Fruit fly (Drosophila melanogaster) whole organism, embryonic: ENCODE results near the gene SP.

Source experiments
- Aef1 ChIP-seq: fragments of 200-800 bp; sonication (Bioruptor generic); IDR thresholded peaks from 3 replicates; pipeline ENCODE4 v1.3.6; 2022; ENCODE audit warnings: missing biosample characterization, missing genetic modification characterization
- Atf3 ChIP-seq: fragments of 200-800 bp; sonication (Bioruptor generic); optimal IDR thresholded peaks from 3 replicates; lab custom pipeline; 2016; ENCODE audit warnings: missing biosample characterization, missing genetic modification characterization
- CG11504 ChIP-seq: fragments of 200-800 bp; sonication (Bioruptor generic); optimal IDR thresholded peaks from 3 replicates; lab custom pipeline; 2019; ENCODE audit warnings: missing biosample characterization, mild to moderate bottlenecking, missing genetic modification characterization, moderate library complexity
- CG12104 ChIP-seq: fragments of 200-800 bp; sonication (Bioruptor generic); optimal IDR thresholded peaks from 3 replicates; lab custom pipeline; 2016; ENCODE audit warnings: missing biosample characterization, missing genetic modification characterization
- CG13894 ChIP-seq: fragments of 200-800 bp; sonication (Bioruptor generic); optimal IDR thresholded peaks from 3 replicates; lab custom pipeline; 2018; ENCODE audit warnings: missing biosample characterization, mild to moderate bottlenecking, missing genetic modification characterization, moderate library complexity
- CG14667 ChIP-seq: fragments of 200-800 bp; sonication (Bioruptor generic); IDR thresholded peaks from 2 replicates; pipeline ENCODE4 v1.3.6; 2022; ENCODE audit warnings: missing biosample characterization, missing genetic modification characterization
- CG14860 ChIP-seq: fragments of 200-800 bp; sonication (Bioruptor generic); IDR thresholded peaks from 3 replicates; pipeline ENCODE4 v1.3.6; 2022; ENCODE audit warnings: missing biosample characterization, missing genetic modification characterization; ENCODE audit not compliant: partially characterized antibody
- CG1603 ChIP-seq: fragments of 200-800 bp; sonication (Bioruptor generic); optimal IDR thresholded peaks from 2 replicates; lab custom pipeline; 2019; ENCODE audit warnings: missing biosample characterization, mild to moderate bottlenecking, missing genetic modification characterization, moderate library complexity
- CG17186 ChIP-seq: fragments of 200-800 bp; sonication (Bioruptor generic); optimal IDR thresholded peaks from 3 replicates; lab custom pipeline; 2017; ENCODE audit warnings: missing biosample characterization, missing genetic modification reagents, missing genetic modification characterization
- CG30403 ChIP-seq: fragments of 200-800 bp; sonication (Bioruptor generic); optimal IDR thresholded peaks from 3 replicates; lab custom pipeline; 2016; ENCODE audit warnings: missing biosample characterization, missing genetic modification characterization
- CG32532 ChIP-seq: fragments of 200-800 bp; sonication (Bioruptor generic); IDR thresholded peaks from 2 replicates; pipeline ENCODE4 v1.3.6; 2022; ENCODE audit warnings: missing biosample characterization, missing genetic modification characterization
- CG34376 ChIP-seq: fragments of 200-800 bp; sonication (Bioruptor generic); optimal IDR thresholded peaks from 2 replicates; lab custom pipeline; 2018; ENCODE audit warnings: missing biosample characterization, mild to moderate bottlenecking, missing genetic modification characterization
- CG5245 ChIP-seq: fragments of 200-800 bp; sonication (Bioruptor generic); optimal IDR thresholded peaks from 3 replicates; lab custom pipeline; 2016; ENCODE audit warnings: missing biosample characterization, missing genetic modification characterization
- CG7839 ChIP-seq: fragments of 200-800 bp; sonication (Bioruptor generic); optimal IDR thresholded peaks from 3 replicates; lab custom pipeline; 2018; ENCODE audit warnings: missing biosample characterization, mild to moderate bottlenecking, missing genetic modification characterization, moderate library complexity
- CG7963 ChIP-seq: fragments of 200-800 bp; sonication (Bioruptor generic); IDR thresholded peaks from 3 replicates; pipeline ENCODE4 v1.3.6; 2022; ENCODE audit warnings: missing biosample characterization, missing genetic modification characterization; ENCODE audit not compliant: partially characterized antibody
- CG7987 ChIP-seq: fragments of 200-800 bp; sonication (Bioruptor generic); optimal IDR thresholded peaks from 2 replicates; lab custom pipeline; 2018; ENCODE audit warnings: missing biosample characterization, mild to moderate bottlenecking, missing genetic modification characterization, moderate library complexity
- CG8765 ChIP-seq: fragments of 200-800 bp; sonication (Bioruptor generic); IDR thresholded peaks from 2 replicates; pipeline ENCODE4 v1.3.6; 2022; ENCODE audit warnings: missing biosample characterization, missing genetic modification characterization
- D ChIP-seq, 2 experiments: fragments of 200-800 bp in 1 of 2; fragments of >200 bp in 1 of 2; sonication (Bioruptor generic) in 1 of 2; optimal IDR thresholded peaks; 2 replicates in 1 of 2; 3 replicates in 1 of 2; lab custom pipeline; 2017; ENCODE audit warnings: mild to moderate bottlenecking in 1 of 2, missing biosample characterization in 1 of 2, missing genetic modification characterization in 1 of 2, missing genetic modification reagents in 1 of 2
- Dfd ChIP-seq, 2 experiments: fragments of >200 bp; optimal IDR thresholded peaks; 2 replicates each; lab custom pipeline; 2017; ENCODE audit warnings: missing biosample characterization in 2 of 2, missing genetic modification characterization in 2 of 2
- Fer2 ChIP-seq: fragments of 200-800 bp; sonication (Bioruptor generic); optimal IDR thresholded peaks from 2 replicates; lab custom pipeline; 2018; ENCODE audit warnings: missing biosample characterization, mild to moderate bottlenecking, missing genetic modification characterization, moderate library complexity
- Jarid2 ChIP-seq: fragments of 200-800 bp; sonication (Bioruptor generic); optimal IDR thresholded peaks from 3 replicates; lab custom pipeline; 2017; ENCODE audit warnings: mild to moderate bottlenecking, missing biosample characterization, missing genetic modification reagents, missing genetic modification characterization
- Lhr ChIP-seq: fragments of 200-800 bp; sonication (Bioruptor generic); optimal IDR thresholded peaks from 3 replicates; lab custom pipeline; 2017; ENCODE audit warnings: mild to moderate bottlenecking, missing biosample characterization, missing genetic modification reagents, missing genetic modification characterization
- NFAT ChIP-seq: fragments of 200-800 bp; sonication (Bioruptor generic); IDR thresholded peaks from 2 replicates; pipeline ENCODE4 v1.3.6; 2022; ENCODE audit warnings: missing biosample characterization, missing genetic modification characterization
- Xrp1 ChIP-seq: fragments of 200-800 bp; sonication (Bioruptor generic); IDR thresholded peaks from 2 replicates; pipeline ENCODE4 v1.3.6; 2022; ENCODE audit warnings: missing biosample characterization, missing genetic modification characterization
- bsh ChIP-seq, 2 experiments: fragments of 200-800 bp; sonication (Bioruptor generic); optimal IDR thresholded peaks; 2 replicates each; lab custom pipeline; 2017 to 2018; ENCODE audit warnings: mild to moderate bottlenecking in 2 of 2, missing biosample characterization in 2 of 2, missing genetic modification characterization in 2 of 2, moderate library complexity in 1 of 2
- cad ChIP-seq: fragments of >200 bp; optimal IDR thresholded peaks from 2 replicates; lab custom pipeline; 2017; ENCODE audit warnings: missing biosample characterization, missing genetic modification characterization
- cas ChIP-seq: fragments of 200-800 bp; sonication (Bioruptor generic); IDR thresholded peaks from 2 replicates; pipeline ENCODE4 v1.3.6; 2022; ENCODE audit warnings: missing biosample characterization, missing genetic modification characterization
- chif ChIP-seq, 2 experiments: fragments of 200-800 bp; sonication (Bioruptor generic); optimal IDR thresholded peaks; 3 replicates each; lab custom pipeline; 2016; ENCODE audit warnings: missing biosample characterization in 2 of 2, missing genetic modification characterization in 2 of 2
- croc ChIP-seq: fragments of 200-800 bp; sonication (Bioruptor generic); conservative IDR thresholded peaks from 3 replicates; pipeline ENCODE4 v1.3.6; 2022; ENCODE audit warnings: missing biosample characterization, missing genetic modification characterization
- crol ChIP-seq: fragments of 200-800 bp; sonication (Bioruptor generic); IDR thresholded peaks from 2 replicates; pipeline ENCODE4 v1.3.6; 2022; ENCODE audit warnings: missing biosample characterization, missing genetic modification characterization
- crp ChIP-seq, 2 experiments: fragments of 200-800 bp; sonication (Bioruptor generic); optimal IDR thresholded peaks; 2 replicates in 1 of 2; 3 replicates in 1 of 2; lab custom pipeline; 2017; ENCODE audit warnings: missing biosample characterization in 2 of 2, missing genetic modification characterization in 2 of 2, mild to moderate bottlenecking in 1 of 2, moderate library complexity in 1 of 2
- eve ChIP-seq, 2 experiments: fragments of >200 bp; optimal IDR thresholded peaks; 2 replicates each; lab custom pipeline; 2017; ENCODE audit warnings: missing biosample characterization in 2 of 2, missing genetic modification characterization in 2 of 2
- fd102C ChIP-seq: fragments of 200-800 bp; sonication (Bioruptor generic); optimal IDR thresholded peaks from 2 replicates; lab custom pipeline; 2018; ENCODE audit warnings: missing biosample characterization, mild to moderate bottlenecking, missing genetic modification characterization, moderate library complexity
- her ChIP-seq: fragments of 200-800 bp; sonication (Bioruptor generic); optimal IDR thresholded peaks from 2 replicates; lab custom pipeline; 2016; ENCODE audit warnings: missing biosample characterization, missing genetic modification characterization
- pan ChIP-seq, 4 experiments: fragments of >200 bp in 3 of 4; fragments of 200-800 bp in 1 of 4; sonication (Bioruptor generic) in 1 of 4; optimal IDR thresholded peaks in 3 of 4; IDR thresholded peaks in 1 of 4; 2 replicates each; pipeline versions ENCODE4 v1.3.6 to Lab custom; 2017 to 2022; ENCODE audit warnings: missing biosample characterization in 2 of 4, missing genetic modification characterization in 2 of 4, mixed read lengths in 1 of 4
- pnt ChIP-seq: fragments of 200-800 bp; sonication (Bioruptor generic); optimal IDR thresholded peaks from 3 replicates; lab custom pipeline; 2016; ENCODE audit warnings: missing biosample characterization, missing genetic modification characterization
- prd ChIP-seq, 3 experiments: fragments of >200 bp in 2 of 3; fragments of 200-800 bp in 1 of 3; sonication (Bioruptor generic) in 1 of 3; optimal IDR thresholded peaks in 2 of 3; IDR thresholded peaks in 1 of 3; 2 replicates in 2 of 3; 3 replicates in 1 of 3; pipeline versions ENCODE4 v1.3.6 to Lab custom; 2017 to 2022; ENCODE audit warnings: missing biosample characterization in 1 of 3, missing genetic modification characterization in 1 of 3
- run ChIP-seq: fragments of 200-800 bp; sonication (Bioruptor generic); optimal IDR thresholded peaks from 3 replicates; lab custom pipeline; 2018; ENCODE audit warnings: missing biosample characterization, mild to moderate bottlenecking, missing genetic modification characterization
- sqz ChIP-seq: fragments of 200-800 bp; sonication (Bioruptor generic); optimal IDR thresholded peaks from 3 replicates; lab custom pipeline; 2018; ENCODE audit warnings: missing biosample characterization, mild to moderate bottlenecking, missing genetic modification characterization
- tio ChIP-seq: fragments of 200-800 bp; sonication (Bioruptor generic); optimal IDR thresholded peaks from 2 replicates; lab custom pipeline; 2017; ENCODE audit warnings: missing biosample characterization, missing genetic modification characterization, inconsistent platforms
- tll ChIP-seq, 2 experiments: fragments of 200-800 bp in 1 of 2; fragments of >200 bp in 1 of 2; sonication (Bioruptor generic) in 1 of 2; optimal IDR thresholded peaks; 2 replicates each; lab custom pipeline; 2017 to 2019; ENCODE audit warnings: missing biosample characterization in 2 of 2, missing genetic modification characterization in 2 of 2, mild to moderate bottlenecking in 1 of 2, moderate library complexity in 1 of 2
- tup ChIP-seq: fragments of 200-800 bp; sonication (Bioruptor generic); optimal IDR thresholded peaks from 2 replicates; lab custom pipeline; 2016; ENCODE audit warnings: missing biosample characterization, mild to moderate bottlenecking, missing genetic modification characterization, moderate library complexity
- twi ChIP-seq: fragments of 200-800 bp; optimal IDR thresholded peaks from 2 replicates; lab custom pipeline; 2019; ENCODE audit warnings: missing biosample characterization, mild to moderate bottlenecking, missing genetic modification characterization, moderate library complexity
- wdn ChIP-seq: fragments of 200-800 bp; sonication (Bioruptor generic); IDR thresholded peaks from 2 replicates; pipeline ENCODE4 v1.3.6; 2022; ENCODE audit warnings: missing biosample characterization, missing genetic modification characterization
- wor ChIP-seq: fragments of 200-800 bp; sonication (Bioruptor generic); IDR thresholded peaks from 2 replicates; pipeline ENCODE4 v1.3.6; 2022; ENCODE audit warnings: missing biosample characterization, missing genetic modification characterization

Gene SP

dm6 chr3L:13286640-13287039 is 14.8 kb upstream of the SP start:
- TF ChIP-seq wor (GFP tag; lab: Robert Waterston, UW) = no peak
- peak; percentile 57 for TF ChIP-seq CG13894 (tag; lab: Kevin White, UChicago)
- peak; percentile 51 for TF ChIP-seq sqz (GFP tag; lab: Kevin White, UChicago)
- 0 out of 2 replicates have a peak, but pooled peaks have one; percentile 17 for TF ChIP-seq crol (GFP tag; lab: Robert Waterston, UW)
- no peak for TF ChIP-seq pan (optimal IDR thresholded peaks at IDR 0.05; lab: Kevin White, UChicago)
- TF ChIP-seq pan (GFP tag; optimal IDR thresholded peaks at IDR 0.05 in 1 of 2, IDR thresholded peaks at IDR 0.05 in 1 of 2) = no peak

dm6 chr3L:13288161-13288560 is 13.3 kb upstream of the SP start:
- TF ChIP-seq Fer2 (tag; lab: Kevin White, UChicago) = no peak
- peak in 1 of 2 experiments; percentile 41 for TF ChIP-seq bsh (GFP tag; optimal IDR thresholded peaks at IDR 0.05; lab: Kevin White, UChicago)

- TF ChIP-seq Dfd (GFP tag; optimal IDR thresholded peaks at IDR 0.05; lab: Kevin White, UChicago) (no peak), tup (GFP tag; lab: Kevin White, UChicago) (no peak), her (GFP tag; lab: Kevin White, UChicago) (no peak), wdn (no peak), D (optimal IDR thresholded peaks at IDR 0.05; lab: Kevin White, UChicago) (peak; percentile 25), D (GFP tag; optimal IDR thresholded peaks at IDR 0.05; lab: Kevin White, UChicago) (no peak), tio (peak; percentile 9), tll (GFP tag; optimal IDR thresholded peaks at IDR 0.05; lab: Kevin White, UChicago) (no peak), CG1603 (tag; lab: Kevin White, UChicago) (peak; percentile 10), CG7987 (no peak), CG11504 (tag; lab: Kevin White, UChicago) (peak; percentile 7), Atf3 (GFP tag; lab: Kevin White, UChicago) (no peak), CG30403 (peak; percentile 2), Jarid2 (no peak), chif (GFP tag; optimal IDR thresholded peaks at IDR 0.05; lab: Kevin White, UChicago) (peak in 1 of 2 experiments; percentile 39), eve (GFP tag; optimal IDR thresholded peaks at IDR 0.05; lab: Kevin White, UChicago) (no peak), croc (GFP tag; lab: Robert Waterston, UW) (no peak), CG5245 (GFP tag; lab: Kevin White, UChicago) (no peak), Aef1 (GFP tag; lab: Robert Waterston, UW) (no peak), NFAT (no peak), prd (optimal IDR thresholded peaks at IDR 0.05; lab: Kevin White, UChicago) (no peak), prd (GFP tag; IDR thresholded peaks at IDR 0.05; lab: Robert Waterston, UW) (peak; percentile 77; the same call in 2 of the 3 replicates), cas (GFP tag; lab: Robert Waterston, UW) (no peak), CG17186 (no peak), Lhr (GFP tag; lab: Kevin White, UChicago) (no peak), fd102C (no peak), Xrp1 (GFP tag; lab: Robert Waterston, UW) (peak; percentile 61), cad (GFP tag; lab: Kevin White, UChicago) (no peak), CG7963 (GFP tag; lab: Robert Waterston, UW) (no peak), CG14667 (no peak), pnt (GFP tag; lab: Kevin White, UChicago) (no peak), CG12104 (GFP tag; lab: Kevin White, UChicago) (no peak), crp (GFP tag; optimal IDR thresholded peaks at IDR 0.05; lab: Kevin White, UChicago) (no peak), CG14860 (GFP tag; lab: Robert Waterston, UW) (no peak), run (no peak), CG7839 (tag; lab: Kevin White, UChicago) (peak; percentile 25), twi (tag; lab: Kevin White, UChicago) (no peak), CG34376 (GFP tag; lab: Kevin White, UChicago) (no peak), CG32532 (GFP tag; lab: Robert Waterston, UW) (no peak), CG8765 (GFP tag; lab: Robert Waterston, UW) (peak; percentile 50; the same call in 1 of the 2 replicates)
These were observed 5.8 kb upstream of the SP start for dm6 chr3L:13295675-13296074.
